Fruit fly (Drosophila melanogaster): Measurements from ENCODE around the gene Coprox.

DNA sequence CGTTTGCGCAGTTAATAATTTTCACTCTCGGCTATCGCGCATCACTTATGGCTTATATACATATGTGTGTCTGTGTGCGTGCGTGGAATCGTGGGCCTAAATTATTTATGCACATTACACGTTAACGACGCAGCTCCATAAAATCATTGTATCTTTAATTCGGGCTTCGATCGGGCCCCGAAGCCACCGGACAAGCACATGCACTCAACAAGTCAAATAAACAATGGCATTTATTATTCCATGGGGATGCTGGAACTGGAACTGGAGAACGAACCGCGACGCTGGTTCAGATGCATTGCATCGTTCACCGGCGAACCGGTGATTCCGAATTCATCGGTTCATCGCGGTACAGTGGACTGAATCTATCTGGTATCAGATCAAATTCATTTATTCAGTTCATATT lies 15.7 kb upstream of the Coprox start, which contains the start of gene ihog:
- TF ChIP-seq Dll (optimal IDR thresholded peaks at IDR 0.05) (no peak), pan (optimal IDR thresholded peaks at IDR 0.05) (no peak), EcR (GFP tag; optimal IDR thresholded peaks at IDR 0.05) (no peak), CG8478 (optimal IDR thresholded peaks at IDR 0.05) (no peak), usp (GFP tag; optimal IDR thresholded peaks at IDR 0.05) (no peak), psq (optimal IDR thresholded peaks at IDR 0.05) (no peak)

Data from whole organism.